6 worm cellular contexts compared by ENCODE assay signal in the genomic region with DNA sequence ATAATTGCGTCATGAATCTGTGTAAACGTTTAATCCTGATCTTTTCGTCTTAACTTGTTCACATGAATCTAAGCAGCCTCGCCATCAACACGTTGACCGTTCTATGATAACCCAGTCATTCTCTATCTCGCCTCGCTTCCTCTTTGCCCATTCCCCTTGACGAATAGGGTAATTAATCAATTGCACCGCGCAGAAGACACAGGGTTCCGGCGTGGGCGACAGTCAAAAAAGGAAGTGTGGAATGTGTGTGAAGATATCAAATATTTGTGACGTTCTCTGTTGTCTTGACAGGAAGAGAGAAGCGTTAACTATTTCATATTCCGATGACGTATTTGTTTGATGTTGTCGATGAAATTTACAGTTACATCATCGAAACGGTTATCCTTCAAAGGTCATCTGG.
A peak's percentile ranks its signal among the peaks of the same experiment; 100 is the strongest.
TF ChIP-seq lines count a peak whose summit lies in the region.

No protein-coding gene starts in this region.

TF ChIP-seq in whole organism, L1 larva, 84 proteins besides CTCF, POLR2A, EP300 and RAD21 (continues in another document):
- TF ChIP-seq lin-35 (GFP tag; optimal IDR thresholded peaks at IDR 0.05; lab: Kevin White, UChicago) (peak in 1 of 2 experiments; percentile 44), xbp-1 (tag; optimal IDR thresholded peaks at IDR 0.05; lab: Kevin White, UChicago) (no peak), lsy-2 (tag; optimal IDR thresholded peaks at IDR 0.05; lab: Kevin White, UChicago) (no peak), mdl-1 (tag; optimal IDR thresholded peaks at IDR 0.05; lab: Kevin White, UChicago) (peak in 1 of 2 experiments; percentile 45), blmp-1 (tag; optimal IDR thresholded peaks at IDR 0.05; lab: Kevin White, UChicago) (peak; percentile 87), mef-2 (tag; optimal IDR thresholded peaks at IDR 0.05; lab: Kevin White, UChicago) (no peak), efl-3 (GFP tag; optimal IDR thresholded peaks at IDR 0.05; lab: Kevin White, UChicago) (no peak), lin-15B (tag; optimal IDR thresholded peaks at IDR 0.05; lab: Kevin White, UChicago) (no peak), zip-4 (GFP tag; optimal IDR thresholded peaks at IDR 0.05; lab: Kevin White, UChicago) (no peak), nhr-76 (tag; optimal IDR thresholded peaks at IDR 0.05; lab: Kevin White, UChicago) (no peak), nhr-90 (tag; optimal IDR thresholded peaks at IDR 0.05; lab: Kevin White, UChicago; ENCODE audit: poor library complexity) (peak; percentile 54), unc-30 (tag; optimal IDR thresholded peaks at IDR 0.05; lab: Kevin White, UChicago) (no peak), nhr-85 (tag; lab: Kevin White, UChicago) (peak; percentile 97), fkh-4 (tag; optimal IDR thresholded peaks at IDR 0.05; lab: Kevin White, UChicago; ENCODE audit: borderline replicate concordance) (no peak)

TF ChIP-seq in whole organism, L2 larva, 48 proteins besides CTCF, POLR2A, EP300 and RAD21 (continues in another document):
- TF ChIP-seq Y55F3AM.14 (GFP tag; optimal IDR thresholded peaks at IDR 0.05; lab: Kevin White, UChicago) = peak; percentile 55
- TF ChIP-seq crh-2 (tag; optimal IDR thresholded peaks at IDR 0.05; lab: Kevin White, UChicago) = peak; percentile 23
- peak; percentile 89 for TF ChIP-seq sma-3 (GFP tag; optimal IDR thresholded peaks at IDR 0.05; lab: Kevin White, UChicago)
- TF ChIP-seq sma-9 (GFP tag; optimal IDR thresholded peaks at IDR 0.05; lab: Kevin White, UChicago) = peak; percentile 85
- TF ChIP-seq sma-9 (tag; optimal IDR thresholded peaks at IDR 0.05; lab: Kevin White, UChicago) = no peak
- TF ChIP-seq mab-5 (tag; optimal IDR thresholded peaks at IDR 0.05; lab: Kevin White, UChicago) = peak; percentile 47
- TF ChIP-seq nhr-10 (tag; optimal IDR thresholded peaks at IDR 0.05; lab: Kevin White, UChicago) = no peak
- no peak for TF ChIP-seq ceh-82 (tag; optimal IDR thresholded peaks at IDR 0.05; lab: Kevin White, UChicago)
- TF ChIP-seq fos-1 (tag; optimal IDR thresholded peaks at IDR 0.05; lab: Kevin White, UChicago) = peak; percentile 12
- TF ChIP-seq unc-39 (tag; optimal IDR thresholded peaks at IDR 0.05; lab: Kevin White, UChicago) = no peak
- TF ChIP-seq ama-1 (optimal IDR thresholded peaks at IDR 0.05; lab: Kevin White, UChicago) = no peak
- TF ChIP-seq C34F6.9 (tag; optimal IDR thresholded peaks at IDR 0.05; lab: Kevin White, UChicago) = no peak
- no peak for TF ChIP-seq elt-3 (tag; optimal IDR thresholded peaks at IDR 0.05; lab: Kevin White, UChicago)
- peak; percentile 93 for TF ChIP-seq nhr-25 (tag; optimal IDR thresholded peaks at IDR 0.05; lab: Kevin White, UChicago)
- TF ChIP-seq egl-27 (tag; optimal IDR thresholded peaks at IDR 0.05; lab: Kevin White, UChicago) = peak; percentile 50

TF ChIP-seq in whole organism, L3 larva, 47 proteins besides CTCF, POLR2A, EP300 and RAD21 (continues in another document):
- no peak for TF ChIP-seq ZK546.5 (tag; optimal IDR thresholded peaks at IDR 0.05; lab: Kevin White, UChicago)
- TF ChIP-seq eor-1 (tag; optimal IDR thresholded peaks at IDR 0.05; lab: Kevin White, UChicago) = no peak
- TF ChIP-seq egl-5 (tag; optimal IDR thresholded peaks at IDR 0.05; lab: Kevin White, UChicago) = no peak
- TF ChIP-seq nhr-25 (tag; optimal IDR thresholded peaks at IDR 0.05; lab: Kevin White, UChicago) = peak; percentile 89
- TF ChIP-seq fkh-10 (GFP tag; optimal IDR thresholded peaks at IDR 0.05; lab: Kevin White, UChicago) = no peak
- TF ChIP-seq mdl-1 (tag; optimal IDR thresholded peaks at IDR 0.05; lab: Kevin White, UChicago) = no peak
- no peak for TF ChIP-seq jun-1 (tag; optimal IDR thresholded peaks at IDR 0.05; lab: Kevin White, UChicago)
- no peak for TF ChIP-seq zag-1 (tag; optimal IDR thresholded peaks at IDR 0.05; lab: Kevin White, UChicago)
- TF ChIP-seq nhr-77 (tag; optimal IDR thresholded peaks at IDR 0.05; lab: Kevin White, UChicago) = no peak
- no peak for TF ChIP-seq snpc-4 (tag; optimal IDR thresholded peaks at IDR 0.05; lab: Kevin White, UChicago)
- no peak for TF ChIP-seq skn-1 (tag; optimal IDR thresholded peaks at IDR 0.05; lab: Kevin White, UChicago)
- no peak for TF ChIP-seq fkh-2 (tag; optimal IDR thresholded peaks at IDR 0.05; lab: Kevin White, UChicago)
- TF ChIP-seq ceh-82 (tag; optimal IDR thresholded peaks at IDR 0.05; lab: Kevin White, UChicago) = no peak
- TF ChIP-seq ceh-28 (tag; optimal IDR thresholded peaks at IDR 0.05; lab: Kevin White, UChicago) = peak; percentile 54
- peak; percentile 44 for TF ChIP-seq lin-39 (tag; optimal IDR thresholded peaks at IDR 0.05; lab: Kevin White, UChicago)
- TF ChIP-seq nhr-28 (tag; optimal IDR thresholded peaks at IDR 0.05; lab: Kevin White, UChicago) = no peak

TF ChIP-seq in whole organism, L4 larva, 104 proteins besides CTCF, POLR2A, EP300 and RAD21 (continues in another document):
- TF ChIP-seq R02D3.7 (tag; optimal IDR thresholded peaks at IDR 0.05; lab: Kevin White, UChicago) = no peak
- TF ChIP-seq tra-1 (GFP tag; IDR thresholded peaks at IDR 0.05; lab: Robert Waterston, UW) = peak; percentile 19; the same call in 1 of the 2 replicates
- TF ChIP-seq nhr-48 (tag; optimal IDR thresholded peaks at IDR 0.05; lab: Kevin White, UChicago) = peak; percentile 89
- no peak for TF ChIP-seq nhr-6 (tag; optimal IDR thresholded peaks at IDR 0.05; lab: Kevin White, UChicago)
- no peak for TF ChIP-seq sdz-12 (GFP tag; optimal IDR thresholded peaks at IDR 0.05; lab: Kevin White, UChicago)
- peak; percentile 49 for TF ChIP-seq ama-1 (optimal IDR thresholded peaks at IDR 0.05; lab: Kevin White, UChicago)
- TF ChIP-seq jun-1 (tag; optimal IDR thresholded peaks at IDR 0.05; lab: Kevin White, UChicago) = no peak
- no peak for TF ChIP-seq spr-3 (GFP tag; optimal IDR thresholded peaks at IDR 0.05; lab: Kevin White, UChicago)
- TF ChIP-seq aly-2 (tag; optimal IDR thresholded peaks at IDR 0.05; lab: Kevin White, UChicago) = no peak
- no peak for TF ChIP-seq Y75B8A.6 (GFP tag; IDR thresholded peaks at IDR 0.05; lab: Robert Waterston, UW)
- no peak for TF ChIP-seq lin-13 (GFP tag; optimal IDR thresholded peaks at IDR 0.05; lab: Kevin White, UChicago)
- TF ChIP-seq nhr-41 (GFP tag; IDR thresholded peaks at IDR 0.05; lab: Robert Waterston, UW) = no peak
- no peak for TF ChIP-seq unc-39 (tag; optimal IDR thresholded peaks at IDR 0.05; lab: Kevin White, UChicago)
- no peak for TF ChIP-seq daf-19 (GFP tag; conservative IDR thresholded peaks at IDR 0.05; lab: Robert Waterston, UW)
- no peak for TF ChIP-seq F49E8.2 (tag; optimal IDR thresholded peaks at IDR 0.05; lab: Kevin White, UChicago; ENCODE audit: borderline replicate concordance)
- peak; percentile 99 for TF ChIP-seq aha-1 (tag; lab: Kevin White, UChicago)
- no peak for TF ChIP-seq lin-29 (GFP tag; IDR thresholded peaks at IDR 0.05; lab: Robert Waterston, UW)

TF ChIP-seq in whole organism, late embryonic, 69 proteins besides CTCF, POLR2A, EP300 and RAD21:
- TF ChIP-seq C08G9.2 (tag; optimal IDR thresholded peaks at IDR 0.05; lab: Kevin White, UChicago) (no peak), ama-1 (optimal IDR thresholded peaks at IDR 0.05; lab: Kevin White, UChicago) (peak; percentile 51)

TF ChIP-seq in whole organism, young adult, 124 proteins besides CTCF, POLR2A, EP300 and RAD21 (continues in another document):
- no peak for TF ChIP-seq mes-4 (tag; optimal IDR thresholded peaks at IDR 0.05; lab: Kevin White, UChicago)
- TF ChIP-seq atf-7 (tag; optimal IDR thresholded peaks at IDR 0.05; lab: Kevin White, UChicago) = no peak
- no peak for TF ChIP-seq attf-3 (GFP tag; conservative IDR thresholded peaks at IDR 0.05; lab: Robert Waterston, UW)
- no peak for TF ChIP-seq gei-17 (GFP tag; optimal IDR thresholded peaks at IDR 0.05; lab: Kevin White, UChicago)
- no peak for TF ChIP-seq zfh-2 (GFP tag; conservative IDR thresholded peaks at IDR 0.05; lab: Robert Waterston, UW)
- peak; percentile 64; the same call in 1 of the 2 replicates for TF ChIP-seq Y79H2A.3 (GFP tag; conservative IDR thresholded peaks at IDR 0.05; lab: Robert Waterston, UW)
- TF ChIP-seq F49E8.2 (tag; optimal IDR thresholded peaks at IDR 0.05; lab: Kevin White, UChicago; ENCODE audit: insufficient read depth) = no peak
- no peak for TF ChIP-seq F57A8.1 (GFP tag; optimal IDR thresholded peaks at IDR 0.05; lab: Kevin White, UChicago)
- no peak for TF ChIP-seq egrh-3 (GFP tag; IDR thresholded peaks at IDR 0.05; lab: Robert Waterston, UW)
- TF ChIP-seq T07F8.4 (tag; optimal IDR thresholded peaks at IDR 0.05; lab: Kevin White, UChicago) = no peak
- no peak for TF ChIP-seq Y67H2A.10 (GFP tag; conservative IDR thresholded peaks at IDR 0.05; lab: Robert Waterston, UW)
- no peak for TF ChIP-seq madf-10 (tag; optimal IDR thresholded peaks at IDR 0.05; lab: Kevin White, UChicago)
- TF ChIP-seq ceh-100 (GFP tag; IDR thresholded peaks at IDR 0.05; lab: Robert Waterston, UW) = no peak
- 0 out of 2 replicates have a peak, but pooled peaks have one; percentile 15 for TF ChIP-seq D2030.7 (GFP tag; IDR thresholded peaks at IDR 0.05; lab: Robert Waterston, UW)
- no peak for TF ChIP-seq athp-1 (tag; optimal IDR thresholded peaks at IDR 0.05; lab: Kevin White, UChicago)
- no peak for TF ChIP-seq lir-1 (GFP tag; conservative IDR thresholded peaks at IDR 0.05; lab: Robert Waterston, UW)
- TF ChIP-seq snpc-1.3 (tag; optimal IDR thresholded peaks at IDR 0.05; lab: Kevin White, UChicago; ENCODE audit: insufficient read depth) = no peak
- TF ChIP-seq F33H1.4 (GFP tag; IDR thresholded peaks at IDR 0.05; lab: Robert Waterston, UW) = peak; percentile 17; the same call in 1 of the 2 replicates
- TF ChIP-seq madf-3 (GFP tag; IDR thresholded peaks at IDR 0.05; lab: Robert Waterston, UW) = 0 out of 2 replicates have a peak, but pooled peaks have one; percentile 38
- TF ChIP-seq egl-44 (GFP tag; IDR thresholded peaks at IDR 0.05; lab: Robert Waterston, UW) = no peak
- no peak for TF ChIP-seq sea-2 (GFP tag; IDR thresholded peaks at IDR 0.05; lab: Robert Waterston, UW)
- no peak for TF ChIP-seq ztf-3 (GFP tag; optimal IDR thresholded peaks at IDR 0.05; lab: Kevin White, UChicago)
- no peak for TF ChIP-seq ets-4 (GFP tag; optimal IDR thresholded peaks at IDR 0.05; lab: Kevin White, UChicago)
- no peak for TF ChIP-seq repo-1 (tag; optimal IDR thresholded peaks at IDR 0.05; lab: Kevin White, UChicago)
- TF ChIP-seq C06A6.2 (GFP tag; conservative IDR thresholded peaks at IDR 0.05; lab: Robert Waterston, UW) = no peak
- TF ChIP-seq ztf-28 (GFP tag; IDR thresholded peaks at IDR 0.05; lab: Robert Waterston, UW) = no peak
- no peak for TF ChIP-seq rpc-1 (optimal IDR thresholded peaks at IDR 0.05; lab: Kevin White, UChicago)
- TF ChIP-seq rpc-1 (tag; optimal IDR thresholded peaks at IDR 0.05; lab: Kevin White, UChicago) = no peak
- no peak for TF ChIP-seq F23B12.7 (tag; optimal IDR thresholded peaks at IDR 0.05; lab: Kevin White, UChicago; ENCODE audit: insufficient read depth)
- no peak for TF ChIP-seq sdz-38 (tag; optimal IDR thresholded peaks at IDR 0.05; lab: Kevin White, UChicago)
- TF ChIP-seq ztf-18 (tag; optimal IDR thresholded peaks at IDR 0.05; lab: Kevin White, UChicago) = no peak
- TF ChIP-seq madf-6 (GFP tag; IDR thresholded peaks at IDR 0.05; lab: Robert Waterston, UW) = peak; percentile 58
- no peak for TF ChIP-seq ztf-6 (GFP tag; IDR thresholded peaks at IDR 0.05; lab: Robert Waterston, UW)
